Worm (Caenorhabditis elegans): ENCODE data around the gene tag-307.

DNA sequence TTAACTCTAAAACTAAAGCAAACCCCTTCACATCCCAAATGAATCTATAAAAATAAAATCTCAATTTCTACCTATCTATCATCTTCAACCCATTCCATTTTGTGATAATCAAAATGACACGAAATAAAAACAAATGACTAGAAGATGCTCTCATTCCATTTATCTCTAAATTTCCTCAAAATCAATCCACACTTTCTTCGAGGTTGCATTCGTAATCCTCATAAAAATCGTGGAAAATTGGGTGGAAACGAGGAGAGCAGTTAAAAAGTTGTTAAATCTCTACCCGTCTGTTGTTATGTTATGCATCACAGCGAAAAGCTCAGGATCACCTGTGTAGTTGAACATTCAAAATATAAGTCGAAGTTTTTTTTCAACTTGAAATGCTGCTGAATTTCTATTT lies 50.1 kb downstream of the tag-307 start:
- TF ChIP-seq blmp-1 (tag; optimal IDR thresholded peaks at IDR 0.05) (no peak), lin-15B (tag; optimal IDR thresholded peaks at IDR 0.05) (no peak), C04F5.9 (tag; optimal IDR thresholded peaks at IDR 0.05) (no peak), aly-2 (tag; optimal IDR thresholded peaks at IDR 0.05) (no peak), vab-15 (tag; optimal IDR thresholded peaks at IDR 0.05) (no peak), pqm-1 (tag; optimal IDR thresholded peaks at IDR 0.05) (no peak), nhr-76 (tag; optimal IDR thresholded peaks at IDR 0.05) (no peak), nhr-47 (tag; optimal IDR thresholded peaks at IDR 0.05) (no peak)
